Worm (Caenorhabditis elegans) whole organism, young adult: Measurements from ENCODE around the gene klp-12.

Experiments
- F23B12.7 ChIP-seq: sonication (generic microtip); optimal IDR thresholded peaks from 2 replicates; lab custom pipeline; 2017; ENCODE audit warnings: missing genetic modification characterization, mild to moderate bottlenecking, missing compliant biosample characterization, antibody characterized with exemption, moderate library complexity; ENCODE audit not compliant: insufficient read depth
- F37B4.10 ChIP-seq: fragments of 200-800 bp; sonication (Bioruptor generic); IDR thresholded peaks from 2 replicates; pipeline ENCODE4 v1.3.6; 2022; ENCODE audit warnings: missing genetic modification characterization, missing compliant biosample characterization
- F57A8.1 ChIP-seq: fragments of 200-800 bp; sonication (Bioruptor generic); optimal IDR thresholded peaks from 2 replicates; lab custom pipeline; 2018; ENCODE audit warnings: mild to moderate bottlenecking, missing genetic modification characterization, moderate library complexity, missing compliant biosample characterization
- F57C9.4 ChIP-seq: sonication (generic microtip); optimal IDR thresholded peaks from 2 replicates; lab custom pipeline; 2017; ENCODE audit warnings: mild to moderate bottlenecking, missing genetic modification characterization, missing compliant biosample characterization
- Y67H2A.10 ChIP-seq: fragments of 200-800 bp; sonication (Bioruptor generic); conservative IDR thresholded peaks from 2 replicates; pipeline ENCODE4 v1.3.6; 2022; ENCODE audit warnings: missing genetic modification reagents, missing genetic modification characterization, missing compliant biosample characterization
- attf-3 ChIP-seq: fragments of 200-800 bp; sonication (Bioruptor generic); conservative IDR thresholded peaks from 2 replicates; pipeline ENCODE4 v1.3.6; 2022; ENCODE audit warnings: missing genetic modification reagents, missing genetic modification characterization, missing compliant biosample characterization
- efl-1 ChIP-seq: fragments of 150-350 bp; optimal IDR thresholded peaks from 2 replicates; lab custom pipeline; 2014; ENCODE audit warnings: missing biosample characterization, missing genetic modification reagents, missing genetic modification characterization
- unc-130 ChIP-seq: sonication (generic microtip); optimal IDR thresholded peaks from 2 replicates; lab custom pipeline; 2016; ENCODE audit warnings: missing genetic modification reagents, missing genetic modification characterization, missing compliant biosample characterization

DNA sequence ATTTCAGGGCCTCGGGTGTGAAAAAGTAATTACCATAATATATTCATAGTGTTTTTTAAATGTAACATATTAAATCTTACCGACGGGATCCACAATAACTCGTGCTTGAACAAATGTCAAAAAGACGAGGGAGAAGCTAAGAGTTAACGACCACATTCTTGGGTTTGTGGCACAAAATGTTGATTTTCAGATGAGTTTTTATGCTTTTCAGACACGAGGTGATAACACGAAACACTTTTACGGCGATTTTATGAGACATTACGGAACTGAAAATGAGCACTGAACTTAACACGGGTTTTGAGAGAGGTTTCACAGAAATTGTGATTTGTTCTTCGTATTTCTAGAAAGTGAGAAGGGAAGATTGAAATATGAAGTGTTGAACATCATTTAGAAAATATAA is 53.1 kb downstream of the klp-12 start, which contains the start of gene B0035.13:
- TF ChIP-seq efl-1 (no peak), F23B12.7 (tag; lab: Kevin White, UChicago) (no peak), attf-3 (GFP tag; lab: Robert Waterston, UW) (no peak), F57C9.4 (tag; lab: Kevin White, UChicago) (no peak), F57A8.1 (GFP tag; lab: Kevin White, UChicago) (no peak), unc-130 (no peak), Y67H2A.10 (GFP tag; lab: Robert Waterston, UW) (no peak), F37B4.10 (GFP tag; lab: Robert Waterston, UW) (no peak)
